Worm (Caenorhabditis elegans) whole organism, L4 larva: ENCODE data around the gene nimk-1.

Experiments
- F10B5.3 ChIP-seq: sonication (generic microtip); optimal IDR thresholded peaks from 2 replicates; lab custom pipeline; 2016; ENCODE audit warnings: mild to moderate bottlenecking, missing genetic modification characterization, missing compliant biosample characterization
- F37D6.2 ChIP-seq: sonication (generic microtip); optimal IDR thresholded peaks from 2 replicates; lab custom pipeline; 2016; ENCODE audit warnings: mild to moderate bottlenecking, missing genetic modification characterization, missing compliant biosample characterization
- F49E8.2 ChIP-seq: sonication (generic microtip); optimal IDR thresholded peaks from 2 replicates; lab custom pipeline; 2016; ENCODE audit warnings: missing compliant biosample characterization, mild to moderate bottlenecking, missing genetic modification characterization, borderline replicate concordance
- T20F7.1 ChIP-seq: fragments of 200-800 bp; sonication (Bioruptor generic); optimal IDR thresholded peaks from 2 replicates; lab custom pipeline; 2018; ENCODE audit warnings: mild to moderate bottlenecking, missing genetic modification characterization, missing compliant biosample characterization
- Y105C5A.15 ChIP-seq: fragments of 200-800 bp; sonication (Bioruptor generic); IDR thresholded peaks from 2 replicates; pipeline ENCODE4 v1.3.6; 2022; ENCODE audit warnings: missing genetic modification characterization, missing compliant biosample characterization
- Y75B8A.6 ChIP-seq: fragments of 200-800 bp; sonication (Bioruptor generic); IDR thresholded peaks from 2 replicates; pipeline ENCODE4 v1.3.6; 2022; ENCODE audit warnings: missing genetic modification reagents, missing genetic modification characterization, missing compliant biosample characterization
- ZK337.2 ChIP-seq: fragments of 200-800 bp; sonication (Bioruptor generic); IDR thresholded peaks from 2 replicates; pipeline ENCODE4 v1.3.6; 2022; ENCODE audit warnings: missing genetic modification reagents, missing genetic modification characterization, missing compliant biosample characterization
- aha-1 ChIP-seq: fragments of 150-350 bp; peaks from one replicate; lab custom pipeline; 2014; ENCODE audit warnings: missing biosample characterization, missing genetic modification characterization
- ama-1 ChIP-seq: fragments of 150-350 bp; optimal IDR thresholded peaks from 2 replicates; lab custom pipeline; 2014; ENCODE audit warnings: inconsistent platforms, mixed read lengths
- arid-1 ChIP-seq: fragments of 200-800 bp; sonication (Bioruptor generic); conservative IDR thresholded peaks from 2 replicates; pipeline ENCODE4 v1.3.6; 2022; ENCODE audit warnings: missing genetic modification reagents, missing genetic modification characterization, missing compliant biosample characterization
- ceh-28 ChIP-seq: fragments of 150-350 bp; optimal IDR thresholded peaks from 2 replicates; lab custom pipeline; 2014; ENCODE audit warnings: missing biosample characterization, missing genetic modification reagents, missing genetic modification characterization
- ceh-32 ChIP-seq: sonication (generic microtip); optimal IDR thresholded peaks from 2 replicates; lab custom pipeline; 2016; ENCODE audit warnings: mild to moderate bottlenecking, missing genetic modification characterization, missing compliant biosample characterization; ENCODE audit not compliant: poor library complexity
- ceh-44 ChIP-seq: fragments of 200-800 bp; sonication (Bioruptor generic); IDR thresholded peaks from 2 replicates; pipeline ENCODE4 v1.3.6; 2022; ENCODE audit warnings: missing genetic modification reagents, missing genetic modification characterization, missing compliant biosample characterization
- ceh-82 ChIP-seq: sonication (generic microtip); optimal IDR thresholded peaks from 2 replicates; lab custom pipeline; 2017; ENCODE audit warnings: missing biosample characterization, missing genetic modification characterization
- cey-2 ChIP-seq: sonication (generic microtip); optimal IDR thresholded peaks from 3 replicates; lab custom pipeline; 2017; ENCODE audit warnings: missing genetic modification characterization, mild to moderate bottlenecking, missing compliant biosample characterization, antibody characterized with exemption, borderline replicate concordance; ENCODE audit not compliant: insufficient read depth
- ctbp-1 ChIP-seq: fragments of 200-800 bp; sonication (Bioruptor generic); IDR thresholded peaks from 2 replicates; pipeline ENCODE4 v1.3.6; 2022; ENCODE audit warnings: missing genetic modification reagents, missing genetic modification characterization, missing compliant biosample characterization
- daf-12 ChIP-seq: fragments of 150-350 bp; optimal IDR thresholded peaks from 2 replicates; lab custom pipeline; 2014; ENCODE audit warnings: missing biosample characterization, missing genetic modification reagents, missing genetic modification characterization
- dmd-8 ChIP-seq: fragments of 200-800 bp; sonication (Bioruptor generic); IDR thresholded peaks from 2 replicates; pipeline ENCODE4 v1.3.6; 2022; ENCODE audit warnings: missing genetic modification characterization, missing compliant biosample characterization
- duxl-1 ChIP-seq: sonication (generic microtip); optimal IDR thresholded peaks from 2 replicates; lab custom pipeline; 2016; ENCODE audit warnings: mild to moderate bottlenecking, missing genetic modification characterization, moderate library complexity, missing compliant biosample characterization; ENCODE audit not compliant: poor library complexity
- dve-1 ChIP-seq: sonication (generic microtip); optimal IDR thresholded peaks from 2 replicates; lab custom pipeline; 2017; ENCODE audit warnings: antibody characterized with exemption, mild to moderate bottlenecking, missing genetic modification characterization, missing compliant biosample characterization; ENCODE audit not compliant: insufficient read depth
- egl-27 ChIP-seq: sonication (generic microtip); optimal IDR thresholded peaks from 3 replicates; lab custom pipeline; 2017; ENCODE audit warnings: missing biosample characterization, missing genetic modification reagents, missing genetic modification characterization
- fos-1 ChIP-seq: fragments of 150-350 bp; optimal IDR thresholded peaks from 2 replicates; lab custom pipeline; 2014; ENCODE audit warnings: missing biosample characterization, missing genetic modification characterization
- gei-8 ChIP-seq: fragments of 200-800 bp; sonication (Bioruptor generic); optimal IDR thresholded peaks from 2 replicates; lab custom pipeline; 2018; ENCODE audit warnings: mild to moderate bottlenecking, missing genetic modification characterization, missing compliant biosample characterization
- hif-1 ChIP-seq, 2 experiments: sonication (generic microtip); optimal IDR thresholded peaks; 2 replicates each; lab custom pipeline; 2016 to 2017; ENCODE audit warnings: missing compliant biosample characterization in 2 of 2, missing genetic modification characterization in 2 of 2, missing genetic modification reagents in 2 of 2, missing genotype in 2 of 2, mild to moderate bottlenecking in 1 of 2
- hlh-11 ChIP-seq: fragments of 200-800 bp; sonication (Bioruptor generic); optimal IDR thresholded peaks from 2 replicates; lab custom pipeline; 2018; ENCODE audit warnings: mild to moderate bottlenecking, missing genetic modification characterization, missing compliant biosample characterization
- hlh-30 ChIP-seq: sonication (generic microtip); optimal IDR thresholded peaks from 2 replicates; lab custom pipeline; 2017; ENCODE audit warnings: antibody characterized with exemption, mild to moderate bottlenecking, missing genetic modification characterization, missing compliant biosample characterization; ENCODE audit not compliant: insufficient read depth
- hmg-1.1 ChIP-seq: fragments of 200-800 bp; sonication (Bioruptor generic); IDR thresholded peaks from 2 replicates; pipeline ENCODE4 v1.3.6; 2022; ENCODE audit warnings: missing genetic modification reagents, missing genetic modification characterization, missing compliant biosample characterization
- lin-15B ChIP-seq: fragments of 150-350 bp; sonication (generic microtip); optimal IDR thresholded peaks from 3 replicates; lab custom pipeline; 2014; ENCODE audit warnings: missing biosample characterization, missing genetic modification characterization
- lir-3 ChIP-seq: sonication (generic microtip); optimal IDR thresholded peaks from 2 replicates; lab custom pipeline; 2016; ENCODE audit warnings: mild to moderate bottlenecking, missing genetic modification characterization, missing compliant biosample characterization
- lsy-2 ChIP-seq, 2 experiments: fragments of 150-350 bp in 1 of 2; sonication (generic microtip) in 1 of 2; optimal IDR thresholded peaks; 2 replicates each; lab custom pipeline; 2014 to 2017; ENCODE audit warnings: missing biosample characterization in 2 of 2, missing genetic modification characterization in 2 of 2
- mdl-1 ChIP-seq, 2 experiments: fragments of 150-350 bp in 1 of 2; sonication (generic microtip) in 1 of 2; optimal IDR thresholded peaks; 2 replicates each; lab custom pipeline; 2014 to 2017; ENCODE audit warnings: missing biosample characterization in 2 of 2, missing genetic modification characterization in 2 of 2
- mdt-29 ChIP-seq: fragments of 200-800 bp; sonication (Bioruptor generic); IDR thresholded peaks from 2 replicates; pipeline ENCODE4 v1.3.6; 2022; ENCODE audit warnings: missing genetic modification reagents, missing genetic modification characterization, missing compliant biosample characterization
- mep-1 ChIP-seq: fragments of 150-350 bp; sonication (generic microtip); optimal IDR thresholded peaks from 3 replicates; lab custom pipeline; 2014; ENCODE audit warnings: missing biosample characterization, missing genetic modification characterization
- mes-2 ChIP-seq: sonication (generic microtip); optimal IDR thresholded peaks from 2 replicates; lab custom pipeline; 2016; ENCODE audit warnings: missing genotype, mild to moderate bottlenecking, missing genetic modification characterization, missing compliant biosample characterization; ENCODE audit not compliant: poor library complexity, severe bottlenecking
- nhr-10 ChIP-seq: fragments of 150-350 bp; optimal IDR thresholded peaks from 2 replicates; lab custom pipeline; 2014; ENCODE audit warnings: missing biosample characterization, missing genetic modification characterization
- nhr-237 ChIP-seq: sonication (generic microtip); optimal IDR thresholded peaks from 2 replicates; lab custom pipeline; 2017; ENCODE audit warnings: missing biosample characterization, missing genetic modification characterization
- nhr-28 ChIP-seq: fragments of 150-350 bp; optimal IDR thresholded peaks from 2 replicates; lab custom pipeline; 2014; ENCODE audit warnings: missing biosample characterization, missing genetic modification characterization
- nhr-42 ChIP-seq: fragments of 200-800 bp; sonication (Bioruptor generic); IDR thresholded peaks from 2 replicates; pipeline ENCODE4 v1.3.6; 2022; ENCODE audit warnings: missing genetic modification characterization, missing compliant biosample characterization
- pha-4 ChIP-seq, 2 experiments: fragments of 150-350 bp in 1 of 2; fragments of 200-800 bp in 1 of 2; sonication (Bioruptor generic) in 1 of 2; IDR thresholded peaks in 1 of 2; optimal IDR thresholded peaks in 1 of 2; 2 replicates each; pipeline versions ENCODE4 v1.3.6 to Lab custom; 2014 to 2022; ENCODE audit warnings: missing genetic modification characterization in 2 of 2, missing genetic modification reagents in 2 of 2, missing biosample characterization in 1 of 2, missing compliant biosample characterization in 1 of 2
- php-3 ChIP-seq: fragments of 200-800 bp; sonication (Bioruptor generic); IDR thresholded peaks from 2 replicates; pipeline ENCODE4 v1.3.6; 2022; ENCODE audit warnings: missing genetic modification reagents, missing genetic modification characterization, missing compliant biosample characterization
- saeg-2 ChIP-seq: fragments of 200-800 bp; sonication (Bioruptor generic); IDR thresholded peaks from 2 replicates; pipeline ENCODE4 v1.3.6; 2022; ENCODE audit warnings: missing genetic modification reagents, missing genetic modification characterization, missing compliant biosample characterization
- set-16 ChIP-seq: fragments of 200-800 bp; sonication (Bioruptor generic); IDR thresholded peaks from 2 replicates; pipeline ENCODE4 v1.3.6; 2022; ENCODE audit warnings: missing genetic modification reagents, missing genetic modification characterization, missing compliant biosample characterization
- snpc-1.2 ChIP-seq: fragments of 200-800 bp; sonication (Bioruptor generic); IDR thresholded peaks from 2 replicates; pipeline ENCODE4 v1.3.6; 2022; ENCODE audit warnings: missing genetic modification reagents, missing genetic modification characterization, missing compliant biosample characterization
- snpc-4 ChIP-seq: fragments of 150-350 bp; optimal IDR thresholded peaks from 2 replicates; lab custom pipeline; 2014; ENCODE audit warnings: missing biosample characterization, missing genetic modification characterization
- spr-1 ChIP-seq: sonication (generic microtip); optimal IDR thresholded peaks from 2 replicates; lab custom pipeline; 2016; ENCODE audit warnings: mild to moderate bottlenecking, missing genetic modification characterization, missing compliant biosample characterization
- vab-7 ChIP-seq: fragments of 200-800 bp; sonication (Bioruptor generic); IDR thresholded peaks from 2 replicates; pipeline ENCODE4 v1.3.6; 2022; ENCODE audit warnings: missing genetic modification reagents, missing genetic modification characterization, missing compliant biosample characterization
- zip-11 ChIP-seq: fragments of 200-800 bp; sonication (Bioruptor generic); IDR thresholded peaks from 2 replicates; pipeline ENCODE4 v1.3.6; 2022; ENCODE audit warnings: missing genetic modification characterization, missing compliant biosample characterization
- zip-2 ChIP-seq: fragments of 150-350 bp; optimal IDR thresholded peaks from 2 replicates; lab custom pipeline; 2014; ENCODE audit warnings: missing biosample characterization, missing genetic modification characterization

The nimk-1 gene

DNA sequence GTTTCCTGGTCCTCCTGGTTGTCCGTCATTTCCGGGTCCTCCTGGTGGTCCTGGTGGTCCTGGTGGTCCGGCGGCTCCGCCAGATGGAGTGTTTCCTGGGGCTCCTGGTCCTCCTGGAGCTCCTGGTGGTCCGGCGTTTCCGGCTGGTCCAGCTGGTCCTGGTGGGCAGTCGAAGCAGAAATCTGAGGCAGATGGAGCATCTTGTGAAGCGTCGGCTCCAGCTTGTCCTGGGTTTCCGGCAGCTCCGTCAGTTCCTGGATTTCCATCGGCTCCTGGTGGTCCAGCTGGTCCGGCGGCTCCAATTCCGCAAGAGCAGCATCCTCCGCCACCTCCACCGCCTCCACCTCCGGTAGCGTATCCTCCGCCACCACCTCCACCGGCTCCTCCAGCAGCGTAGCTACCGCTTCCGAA, 41.5 kb upstream of the nimk-1 start:
- TF ChIP-seq hlh-11 (tag; lab: Kevin White, UChicago) (no peak), pha-4 (GFP tag; IDR thresholded peaks at IDR 0.05; lab: Robert Waterston, UW) (0 out of 2 replicates have a peak, but pooled peaks have one; percentile 49), pha-4 (tag; optimal IDR thresholded peaks at IDR 0.05; lab: Kevin White, UChicago) (no peak), saeg-2 (GFP tag; lab: Robert Waterston, UW) (no peak), dve-1 (no peak), hif-1 (tag; optimal IDR thresholded peaks at IDR 0.05; lab: Kevin White, UChicago) (no peak), nhr-28 (tag; lab: Kevin White, UChicago) (no peak), zip-11 (GFP tag; lab: Robert Waterston, UW) (no peak), duxl-1 (tag; lab: Kevin White, UChicago) (no peak), Y105C5A.15 (no peak), nhr-237 (no peak), nhr-10 (tag; lab: Kevin White, UChicago) (no peak), set-16 (GFP tag; lab: Robert Waterston, UW) (peak; percentile 98), lin-15B (no peak), F10B5.3 (no peak), ama-1 (no peak)

DNA sequence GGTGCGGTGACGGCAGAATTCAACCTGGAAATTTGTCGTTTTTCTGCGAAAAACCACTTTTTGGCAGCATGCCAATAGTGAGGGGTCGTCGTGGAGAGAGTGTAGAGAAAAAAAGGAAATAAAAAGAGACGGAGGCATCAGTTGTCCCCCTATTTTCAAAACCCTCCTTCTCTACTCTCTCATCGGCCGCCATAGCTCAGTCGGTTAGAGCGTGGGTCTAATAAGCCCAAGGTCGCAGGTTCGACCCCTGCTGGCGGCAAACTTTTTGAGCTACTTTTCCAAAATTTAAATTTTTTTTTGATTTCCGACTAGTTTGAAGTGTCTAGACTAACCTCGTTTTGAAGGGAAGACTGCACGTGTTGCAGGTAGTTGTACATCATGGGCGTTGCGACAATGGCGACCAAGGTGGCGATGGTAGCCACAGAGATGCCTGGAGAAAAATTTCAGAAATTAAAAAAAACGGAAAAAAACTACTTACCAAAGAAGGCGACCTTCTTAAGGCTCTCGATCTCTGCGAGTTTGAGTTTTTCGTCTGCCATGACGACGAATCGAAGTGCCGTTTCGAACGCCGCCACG, 40.9 kb upstream of the nimk-1 start, which contains the start of gene col-85:
Gene col-85, minus strand, starts transcription at position 540 of the 576 bp plus-strand sequence.
- TF ChIP-seq nhr-42 (GFP tag; lab: Robert Waterston, UW), result peak; percentile 78; the same call in 1 of the 2 replicates
- TF ChIP-seq T20F7.1, result no peak
- TF ChIP-seq lir-3, result peak; percentile 62
- TF ChIP-seq hmg-1.1 (GFP tag; lab: Robert Waterston, UW), result peak; percentile 98
- peak; percentile 60 for TF ChIP-seq zip-2 (tag; lab: Kevin White, UChicago)
- peak in 1 of 2 experiments; percentile 59 for TF ChIP-seq mdl-1 (tag; optimal IDR thresholded peaks at IDR 0.05; lab: Kevin White, UChicago)
- TF ChIP-seq lsy-2 (tag; optimal IDR thresholded peaks at IDR 0.05; lab: Kevin White, UChicago), result no peak
- TF ChIP-seq ceh-32, result peak; percentile 2
- peak; percentile 84 for TF ChIP-seq php-3 (GFP tag; lab: Robert Waterston, UW)
- TF ChIP-seq mes-2 (tag; lab: Kevin White, UChicago), result peak; percentile 83
- TF ChIP-seq daf-12 (tag; lab: Kevin White, UChicago), result no peak
- TF ChIP-seq ZK337.2 (GFP tag; lab: Robert Waterston, UW), result peak; percentile 93
- TF ChIP-seq aha-1 (tag; lab: Kevin White, UChicago), result peak; percentile 94
- peak; percentile 91 for TF ChIP-seq arid-1 (GFP tag; lab: Robert Waterston, UW)
- TF ChIP-seq ctbp-1 (GFP tag; lab: Robert Waterston, UW), result peak; percentile 91
- TF ChIP-seq mdt-29 (GFP tag; lab: Robert Waterston, UW), result peak; percentile 79
- peak; percentile 92 for TF ChIP-seq ceh-44 (GFP tag; lab: Robert Waterston, UW)
- TF ChIP-seq cey-2 (tag; lab: Kevin White, UChicago), result no peak
- TF ChIP-seq Y75B8A.6, result peak; percentile 73; the same call in 1 of the 2 replicates
- peak; percentile 95 for TF ChIP-seq dmd-8 (GFP tag; lab: Robert Waterston, UW)
- peak; percentile 88 for TF ChIP-seq snpc-1.2 (GFP tag; lab: Robert Waterston, UW)
- TF ChIP-seq ceh-28, result no peak
- TF ChIP-seq egl-27 (tag; lab: Kevin White, UChicago), result no peak
- no peak for TF ChIP-seq ceh-82
- peak; percentile 79 for TF ChIP-seq spr-1 (tag; lab: Kevin White, UChicago)
- TF ChIP-seq lin-15B, result no peak
- peak; percentile 76 for TF ChIP-seq gei-8 (GFP tag; lab: Kevin White, UChicago)
- TF ChIP-seq F10B5.3, result no peak
- peak; percentile 49 for TF ChIP-seq F49E8.2 (tag; lab: Kevin White, UChicago)
- no peak for TF ChIP-seq nhr-10 (tag; lab: Kevin White, UChicago)
- TF ChIP-seq hlh-30 (tag; lab: Kevin White, UChicago), result peak; percentile 65
- no peak for TF ChIP-seq dve-1
- peak; percentile 53 for TF ChIP-seq F37D6.2 (tag; lab: Kevin White, UChicago)
- TF ChIP-seq mep-1 (tag; lab: Kevin White, UChicago), result no peak
- TF ChIP-seq fos-1 (tag; lab: Kevin White, UChicago), result no peak
- peak; percentile 96 for TF ChIP-seq vab-7 (GFP tag; lab: Robert Waterston, UW)
- peak; percentile 71 for TF ChIP-seq snpc-4
